Worm (Caenorhabditis elegans) whole organism, L1 larva: Measurements from ENCODE around the gene str-185.

ENCODE experiments used
- C16A3.4 ChIP-seq: fragments of 150-350 bp; optimal IDR thresholded peaks from 2 replicates; lab custom pipeline; 2014; ENCODE audit warnings: missing biosample characterization, missing genetic modification characterization
- alr-1 ChIP-seq: fragments of 200-800 bp; sonication (Bioruptor generic); optimal IDR thresholded peaks from 2 replicates; lab custom pipeline; 2018; ENCODE audit warnings: borderline replicate concordance, mild to moderate bottlenecking, missing genetic modification characterization, missing compliant biosample characterization
- ceh-8 ChIP-seq: fragments of 200-800 bp; sonication (Bioruptor generic); optimal IDR thresholded peaks from 2 replicates; lab custom pipeline; 2018; ENCODE audit warnings: mild to moderate bottlenecking, missing genetic modification characterization, moderate library complexity, missing compliant biosample characterization
- dpl-1 ChIP-seq, 3 experiments: fragments of 150-350 bp in 2 of 3; sonication (generic microtip) in 1 of 3; optimal IDR thresholded peaks; 2 replicates each; lab custom pipeline; 2014 to 2017; ENCODE audit warnings: missing biosample characterization in 3 of 3, missing genetic modification characterization in 3 of 3, missing genetic modification reagents in 3 of 3
- elt-2 ChIP-seq: sonication (generic microtip); optimal IDR thresholded peaks from 2 replicates; lab custom pipeline; 2016; ENCODE audit warnings: missing genetic modification characterization, mild to moderate bottlenecking, inconsistent platforms, missing compliant biosample characterization, missing genetic modification reagents
- fkh-10 ChIP-seq: sonication (generic microtip); optimal IDR thresholded peaks from 2 replicates; lab custom pipeline; 2017; ENCODE audit warnings: missing biosample characterization, missing genetic modification reagents, missing genetic modification characterization
- lin-14 ChIP-seq: fragments of 200-800 bp; sonication (Bioruptor generic); optimal IDR thresholded peaks from 2 replicates; lab custom pipeline; 2018; ENCODE audit warnings: mild to moderate bottlenecking, missing genetic modification characterization, moderate library complexity, missing compliant biosample characterization
- nhr-19 ChIP-seq: fragments of 200-800 bp; sonication (Bioruptor generic); conservative IDR thresholded peaks from 2 replicates; pipeline ENCODE4 v1.3.6; 2022; ENCODE audit warnings: missing genetic modification characterization, missing compliant biosample characterization
- nhr-237 ChIP-seq: fragments of 150-350 bp; optimal IDR thresholded peaks from 2 replicates; lab custom pipeline; 2014; ENCODE audit warnings: missing biosample characterization, missing genetic modification characterization
- xbp-1 ChIP-seq: sonication (generic microtip); optimal IDR thresholded peaks from 2 replicates; lab custom pipeline; 2016; ENCODE audit warnings: missing genetic modification characterization, missing compliant biosample characterization

- TF ChIP-seq C16A3.4 (tag; lab: Kevin White, UChicago) (no peak), elt-2 (tag; lab: Kevin White, UChicago) (no peak), dpl-1 (GFP tag; optimal IDR thresholded peaks at IDR 0.05; lab: Kevin White, UChicago) (no peak), nhr-237 (no peak), lin-14 (GFP tag; lab: Kevin White, UChicago) (no peak), xbp-1 (tag; lab: Kevin White, UChicago) (no peak), ceh-8 (GFP tag; lab: Kevin White, UChicago) (no peak), nhr-19 (GFP tag; lab: Robert Waterston, UW) (no peak), alr-1 (no peak), fkh-10 (GFP tag; lab: Kevin White, UChicago) (no peak)
Observed at ce11 chrIV:4439190-4439589, 9.4 kb upstream of the str-185 start, which contains the start of gene fbxb-74.
